Worm (Caenorhabditis elegans): ENCODE results near the gene nspd-5.

- TF ChIP-seq F13C5.2 (tag; optimal IDR thresholded peaks at IDR 0.05): no peak
- no peak for TF ChIP-seq ama-1 (optimal IDR thresholded peaks at IDR 0.05)
- no peak for TF ChIP-seq B0310.2 (tag; optimal IDR thresholded peaks at IDR 0.05)
- TF ChIP-seq hmbx-1 (tag; optimal IDR thresholded peaks at IDR 0.05): no peak
- no peak for TF ChIP-seq hnd-1 (tag; optimal IDR thresholded peaks at IDR 0.05)
- TF ChIP-seq scrt-1 (GFP tag; IDR thresholded peaks at IDR 0.05): no peak
- no peak for TF ChIP-seq ceh-13 (GFP tag; optimal IDR thresholded peaks at IDR 0.05)
- no peak for TF ChIP-seq hmg-4 (GFP tag; optimal IDR thresholded peaks at IDR 0.05)
- TF ChIP-seq sea-1 (GFP tag; conservative IDR thresholded peaks at IDR 0.05): no peak
- TF ChIP-seq pes-1 (GFP tag; IDR thresholded peaks at IDR 0.05): no peak
- TF ChIP-seq tra-4 (tag; optimal IDR thresholded peaks at IDR 0.05): no peak
- TF ChIP-seq ceh-36 (tag; optimal IDR thresholded peaks at IDR 0.05): no peak
Observed at ce11 chrII:4821739-4822138, 38.4 kb downstream of the nspd-5 start, which contains the start of gene lact-5.

All from whole organism, early embryonic.